Worm (Caenorhabditis elegans) whole organism, midembryonic: ENCODE data around the gene F54H5.2.

Source experiments
- T22C8.4 ChIP-seq: fragments of 200-800 bp; sonication (Bioruptor generic); IDR thresholded peaks from 2 replicates; pipeline ENCODE4 v1.3.6; 2022; ENCODE audit warnings: missing genetic modification characterization, missing compliant biosample characterization
- cog-1 ChIP-seq: sonication (generic microtip); optimal IDR thresholded peaks from 2 replicates; lab custom pipeline; 2016; ENCODE audit warnings: missing genetic modification characterization, missing compliant biosample characterization
- klf-2 ChIP-seq: fragments of 200-800 bp; sonication (Bioruptor generic); conservative IDR thresholded peaks from 2 replicates; pipeline ENCODE4 v1.3.6; 2022; ENCODE audit warnings: missing genetic modification reagents, missing genetic modification characterization, missing compliant biosample characterization
- tab-1 ChIP-seq: fragments of 200-800 bp; sonication (Bioruptor generic); IDR thresholded peaks from 2 replicates; pipeline ENCODE4 v1.3.6; 2022; ENCODE audit warnings: missing genetic modification characterization, missing compliant biosample characterization
- ztf-23 ChIP-seq: fragments of 200-800 bp; sonication (Bioruptor generic); IDR thresholded peaks from 2 replicates; pipeline ENCODE4 v1.3.6; 2022; ENCODE audit warnings: missing genetic modification reagents, missing genetic modification characterization, missing compliant biosample characterization
- ztf-29 ChIP-seq: fragments of 200-800 bp; sonication (Bioruptor generic); IDR thresholded peaks from 2 replicates; pipeline ENCODE4 v1.3.6; 2022; ENCODE audit warnings: missing genetic modification reagents, missing genetic modification characterization, missing compliant biosample characterization

ce11 chrII:6629775-6630174 is 2.5 kb downstream of the F54H5.2 start:
- TF ChIP-seq ztf-23 (GFP tag; lab: Robert Waterston, UW), result no peak
- no peak for TF ChIP-seq ztf-29 (GFP tag; lab: Robert Waterston, UW)
- no peak for TF ChIP-seq T22C8.4 (GFP tag; lab: Robert Waterston, UW)
- TF ChIP-seq cog-1 (tag; lab: Kevin White, UChicago), result no peak
- no peak for TF ChIP-seq tab-1 (GFP tag; lab: Robert Waterston, UW)
- no peak for TF ChIP-seq klf-2 (GFP tag; lab: Robert Waterston, UW)
